Worm (Caenorhabditis elegans): Measurements from ENCODE around the gene F19F10.3.
A peak's percentile ranks its signal among the peaks of the same experiment; 100 is the strongest.

Gene F19F10.3

ce11 chrV:7575563-7575962, 23.6 kb downstream of the F19F10.3 start, which contains the start of the genes snu-66 and ints-9 (continued):
- TF ChIP-seq lsy-2 (tag; optimal IDR thresholded peaks at IDR 0.05) = peak; percentile 63 to 82
- no peak for TF ChIP-seq ztf-1 (GFP tag; conservative IDR thresholded peaks at IDR 0.05)
- peak; percentile 22 for TF ChIP-seq snpc-4 (tag; optimal IDR thresholded peaks at IDR 0.05)
- no peak for TF ChIP-seq nhr-11 (tag; optimal IDR thresholded peaks at IDR 0.05)
- peak; percentile 74 for TF ChIP-seq sma-9 (GFP tag; optimal IDR thresholded peaks at IDR 0.05)
- TF ChIP-seq sma-9 (tag; optimal IDR thresholded peaks at IDR 0.05) = no peak
- TF ChIP-seq unc-62 (GFP tag; optimal IDR thresholded peaks at IDR 0.05) = no peak
- no peak for TF ChIP-seq mdl-1 (tag; optimal IDR thresholded peaks at IDR 0.05)
- no peak for TF ChIP-seq ztf-11 (tag; optimal IDR thresholded peaks at IDR 0.05)
- TF ChIP-seq R02D3.7 (tag; optimal IDR thresholded peaks at IDR 0.05) = no peak
- peak; percentile 86 for TF ChIP-seq C34F6.9 (tag; optimal IDR thresholded peaks at IDR 0.05)
- TF ChIP-seq peb-1 (tag; optimal IDR thresholded peaks at IDR 0.05) = no peak

ce11 chrV:7580378-7580777, 28.5 kb downstream of the F19F10.3 start, which contains the start of gene ets-6:
TSS of gene ets-6 (minus strand) at chrV:7580546.
- TF ChIP-seq dmd-4 (tag; optimal IDR thresholded peaks at IDR 0.05) (no peak), F13H6.1 (tag; optimal IDR thresholded peaks at IDR 0.05) (no peak), ztf-4 (tag; optimal IDR thresholded peaks at IDR 0.05) (no peak), mbf-1 (tag; optimal IDR thresholded peaks at IDR 0.05) (no peak), aly-2 (tag; optimal IDR thresholded peaks at IDR 0.05) (no peak), crh-2 (tag; optimal IDR thresholded peaks at IDR 0.05) (peak; percentile 55), nhr-129 (tag; optimal IDR thresholded peaks at IDR 0.05) (peak; percentile 50), skn-1 (tag; optimal IDR thresholded peaks at IDR 0.05) (no peak), nhr-11 (tag; optimal IDR thresholded peaks at IDR 0.05) (no peak), nhr-77 (tag; optimal IDR thresholded peaks at IDR 0.05) (no peak), egl-27 (tag; optimal IDR thresholded peaks at IDR 0.05) (no peak), sma-3 (GFP tag; optimal IDR thresholded peaks at IDR 0.05) (peak; percentile 16), mab-5 (tag; optimal IDR thresholded peaks at IDR 0.05) (no peak), zag-1 (tag; optimal IDR thresholded peaks at IDR 0.05) (no peak), peb-1 (tag; optimal IDR thresholded peaks at IDR 0.05) (no peak), lin-39 (tag; optimal IDR thresholded peaks at IDR 0.05) (no peak), lin-11 (tag; optimal IDR thresholded peaks at IDR 0.05) (no peak), nhr-12 (tag; optimal IDR thresholded peaks at IDR 0.05) (no peak), elt-1 (tag; optimal IDR thresholded peaks at IDR 0.05) (no peak), ZK546.5 (tag; optimal IDR thresholded peaks at IDR 0.05) (no peak), gmeb-1 (tag; optimal IDR thresholded peaks at IDR 0.05) (peak; percentile 60), lsy-2 (tag; optimal IDR thresholded peaks at IDR 0.05) (peak; percentile 10 to 78), ceh-16 (tag; optimal IDR thresholded peaks at IDR 0.05) (no peak), nhr-21 (tag; optimal IDR thresholded peaks at IDR 0.05) (peak; percentile 18), Y55F3AM.14 (GFP tag; optimal IDR thresholded peaks at IDR 0.05) (no peak), R02D3.7 (tag; optimal IDR thresholded peaks at IDR 0.05) (no peak), unc-55 (GFP tag; optimal IDR thresholded peaks at IDR 0.05) (peak; percentile 76), unc-39 (tag; optimal IDR thresholded peaks at IDR 0.05) (no peak), nhr-6 (tag; optimal IDR thresholded peaks at IDR 0.05) (no peak), nhr-10 (tag; optimal IDR thresholded peaks at IDR 0.05) (no peak), nhr-237 (tag; optimal IDR thresholded peaks at IDR 0.05) (no peak), ama-1 (optimal IDR thresholded peaks at IDR 0.05) (no peak), nhr-23 (tag; optimal IDR thresholded peaks at IDR 0.05) (no peak), ztf-1 (GFP tag; conservative IDR thresholded peaks at IDR 0.05) (no peak), ztf-11 (tag; optimal IDR thresholded peaks at IDR 0.05) (no peak), ceh-82 (tag; optimal IDR thresholded peaks at IDR 0.05) (no peak), mdl-1 (tag; optimal IDR thresholded peaks at IDR 0.05) (no peak), lin-13 (GFP tag; optimal IDR thresholded peaks at IDR 0.05) (no peak), C34F6.9 (tag; optimal IDR thresholded peaks at IDR 0.05) (peak; percentile 77), elt-3 (tag; optimal IDR thresholded peaks at IDR 0.05) (no peak), snpc-4 (tag; optimal IDR thresholded peaks at IDR 0.05) (no peak), blmp-1 (tag; optimal IDR thresholded peaks at IDR 0.05; ENCODE audit: insufficient read depth) (no peak), sma-9 (GFP tag; optimal IDR thresholded peaks at IDR 0.05) (peak; percentile 26), sma-9 (tag; optimal IDR thresholded peaks at IDR 0.05) (no peak), sem-4 (tag; optimal IDR thresholded peaks at IDR 0.05) (no peak), unc-62 (GFP tag; optimal IDR thresholded peaks at IDR 0.05) (no peak), fos-1 (tag; optimal IDR thresholded peaks at IDR 0.05) (peak; percentile 25), nhr-25 (tag; optimal IDR thresholded peaks at IDR 0.05) (peak; percentile 35), alr-1 (tag; optimal IDR thresholded peaks at IDR 0.05) (no peak)
